Fruit fly (Drosophila melanogaster): ENCODE results near the gene CG7115.
A peak's percentile ranks its signal among the peaks of the same experiment; 100 is the strongest.

CG7115 gene

DNA sequence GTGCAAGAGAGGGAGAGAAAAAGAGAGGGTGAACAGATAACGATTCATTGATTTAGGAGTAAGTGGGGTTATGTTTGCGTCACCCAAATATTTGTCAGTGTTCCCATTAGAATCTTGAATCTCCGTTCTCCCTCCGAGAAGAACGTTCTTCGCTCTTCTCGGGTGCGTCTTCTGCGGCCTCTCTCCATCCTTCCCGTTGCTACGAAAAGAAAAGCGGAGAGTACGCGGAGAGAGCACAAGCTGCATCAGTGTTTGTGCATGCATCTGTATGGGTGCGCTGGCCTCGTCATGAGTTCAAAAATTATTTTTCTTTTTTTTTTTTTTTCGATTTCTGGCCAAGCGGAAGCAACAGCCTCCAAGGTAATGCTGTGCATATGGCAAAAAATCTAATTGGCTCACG, 8.0 kb downstream of the CG7115 start (continued):
- TF ChIP-seq jigr1 (GFP tag; IDR thresholded peaks at IDR 0.05) (no peak), ATbp (GFP tag; optimal IDR thresholded peaks at IDR 0.05) (peak; percentile 15), CG10462 (GFP tag; optimal IDR thresholded peaks at IDR 0.05) (no peak), Hand (GFP tag; optimal IDR thresholded peaks at IDR 0.05) (no peak), wek (GFP tag; optimal IDR thresholded peaks at IDR 0.05) (peak; percentile 21), Nf-YA (GFP tag; IDR thresholded peaks at IDR 0.05) (no peak), Atf6 (GFP tag; IDR thresholded peaks at IDR 0.05) (no peak), CG6689 (GFP tag; IDR thresholded peaks at IDR 0.05) (peak; percentile 47; the same call in 1 of the 2 replicates), CG34422 (GFP tag; IDR thresholded peaks at IDR 0.05) (peak; percentile 19; the same call in 1 of the 3 replicates), sug (tag; optimal IDR thresholded peaks at IDR 0.05) (no peak), Side (GFP tag; optimal IDR thresholded peaks at IDR 0.05) (no peak), CG14667 (GFP tag; IDR thresholded peaks at IDR 0.05) (no peak), CG2120 (GFP tag; optimal IDR thresholded peaks at IDR 0.05) (no peak), onecut (GFP tag; IDR thresholded peaks at IDR 0.05) (no peak; the same call in 1 of the 2 replicates), MTF-1 (GFP tag; optimal IDR thresholded peaks at IDR 0.05; ENCODE audit: borderline replicate concordance) (no peak), CG8924 (tag; optimal IDR thresholded peaks at IDR 0.05) (no peak), jing (GFP tag; optimal IDR thresholded peaks at IDR 0.05) (no peak), peb (GFP tag; IDR thresholded peaks at IDR 0.05) (no peak), Dip3 (GFP tag; optimal IDR thresholded peaks at IDR 0.05) (no peak), pros (GFP tag; optimal IDR thresholded peaks at IDR 0.05) (no peak), CG11093 (GFP tag; IDR thresholded peaks at IDR 0.05) (no peak), dmrt99B (tag; optimal IDR thresholded peaks at IDR 0.05) (no peak), CG1024 (GFP tag; IDR thresholded peaks at IDR 0.05) (no peak), HmgD (GFP tag; optimal IDR thresholded peaks at IDR 0.05) (no peak), CG10959 (GFP tag; IDR thresholded peaks at IDR 0.05) (no peak), Ravus (GFP tag; IDR thresholded peaks at IDR 0.05) (no peak), kay (GFP tag; optimal IDR thresholded peaks at IDR 0.05) (no peak), pfk (GFP tag; optimal IDR thresholded peaks at IDR 0.05) (peak; percentile 7), corto (GFP tag; optimal IDR thresholded peaks at IDR 0.05) (peak; percentile 7), CG2678 (tag; optimal IDR thresholded peaks at IDR 0.05) (peak; percentile 15), D19B (GFP tag; optimal IDR thresholded peaks at IDR 0.05) (no peak), luna (GFP tag; optimal IDR thresholded peaks at IDR 0.05) (no peak), Rfx (GFP tag; IDR thresholded peaks at IDR 0.05) (peak; percentile 13; the same call in 1 of the 2 replicates), CG7928 (GFP tag; optimal IDR thresholded peaks at IDR 0.05) (no peak), trh (GFP tag; optimal IDR thresholded peaks at IDR 0.05) (no peak), pb (GFP tag; optimal IDR thresholded peaks at IDR 0.05) (no peak), Myb (GFP tag; optimal IDR thresholded peaks at IDR 0.05) (no peak), CG6654 (GFP tag; optimal IDR thresholded peaks at IDR 0.05) (no peak), CG2199 (GFP tag; IDR thresholded peaks at IDR 0.05) (0 out of 3 replicates have a peak, but pooled peaks have one; percentile 55), grau (tag; optimal IDR thresholded peaks at IDR 0.05) (no peak), zf30C (GFP tag; optimal IDR thresholded peaks at IDR 0.05) (no peak), C15 (GFP tag; IDR thresholded peaks at IDR 0.05) (no peak), crol (GFP tag; IDR thresholded peaks at IDR 0.05) (peak; percentile 28; the same call in 1 of the 2 replicates), Hr78 (GFP tag; optimal IDR thresholded peaks at IDR 0.05) (peak in 1 of 2 experiments; percentile 43), grn (GFP tag; optimal IDR thresholded peaks at IDR 0.05) (no peak), NFAT (GFP tag; IDR thresholded peaks at IDR 0.05) (no peak), dan (GFP tag; IDR thresholded peaks at IDR 0.05) (no peak), danr (GFP tag; IDR thresholded peaks at IDR 0.05) (no peak), CG1603 (tag; optimal IDR thresholded peaks at IDR 0.05) (peak; percentile 26), eve (GFP tag; optimal IDR thresholded peaks at IDR 0.05) (no peak), ci (GFP tag; IDR thresholded peaks at IDR 0.05) (peak; percentile 48; the same call in 1 of the 3 replicates), CG4424 (GFP tag; optimal IDR thresholded peaks at IDR 0.05) (no peak)
